2 fruit fly cellular contexts compared by ENCODE assay signal in the genomic region with DNA sequence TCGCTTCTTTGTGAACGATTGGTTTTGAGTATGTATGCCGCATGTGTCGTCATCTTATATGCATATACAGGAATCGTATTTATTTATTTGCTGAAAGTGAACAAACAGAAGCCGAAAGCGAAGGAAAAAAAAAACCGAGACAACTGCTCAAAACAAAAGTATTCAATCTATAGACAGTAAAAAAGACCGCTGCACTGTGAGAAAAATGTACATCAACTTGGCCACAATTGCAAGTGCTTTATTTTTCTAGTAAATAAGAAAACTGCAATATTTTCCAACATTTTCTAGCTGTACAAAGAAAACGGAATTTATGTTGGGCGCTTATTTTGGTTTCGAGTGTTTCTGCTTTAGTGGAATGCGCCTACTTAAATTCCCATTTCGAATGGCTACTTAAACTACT.
TF ChIP-seq lines count a peak whose summit lies in the region.

No protein-coding gene starts in this region.

TF ChIP-seq in whole organism, embryonic, 481 proteins besides CTCF, POLR2A, EP300 and RAD21 (continued from another document and continues in another):
- TF ChIP-seq nau (GFP tag; optimal IDR thresholded peaks at IDR 0.05; lab: Kevin White, UChicago) (no peak), CG8359 (GFP tag; optimal IDR thresholded peaks at IDR 0.05; lab: Kevin White, UChicago; ENCODE audit: borderline replicate concordance) (no peak), dati (GFP tag; IDR thresholded peaks at IDR 0.05; lab: Robert Waterston, UW) (no peak), CG6272 (GFP tag; IDR thresholded peaks at IDR 0.05; lab: Robert Waterston, UW) (no peak), Nf-YA (GFP tag; IDR thresholded peaks at IDR 0.05; lab: Robert Waterston, UW) (no peak), CG11560 (tag; IDR thresholded peaks at IDR 0.05; lab: Robert Waterston, UW) (no peak), CG12299 (tag; optimal IDR thresholded peaks at IDR 0.05; lab: Kevin White, UChicago) (no peak), slp2 (GFP tag; optimal IDR thresholded peaks at IDR 0.05; lab: Kevin White, UChicago) (no peak), so (GFP tag; IDR thresholded peaks at IDR 0.05; lab: Robert Waterston, UW) (peak; percentile 16; the same call in 1 of the 3 replicates), CG1233 (GFP tag; optimal IDR thresholded peaks at IDR 0.05; lab: Kevin White, UChicago) (no peak), bcd (GFP tag; optimal IDR thresholded peaks at IDR 0.05; lab: Kevin White, UChicago) (no peak), bab2 (GFP tag; optimal IDR thresholded peaks at IDR 0.05; lab: Kevin White, UChicago) (peak; percentile 38), CG32772 (GFP tag; IDR thresholded peaks at IDR 0.05; lab: Robert Waterston, UW) (no peak), CG1602 (GFP tag; optimal IDR thresholded peaks at IDR 0.05; lab: Kevin White, UChicago) (no peak), CG11398 (GFP tag; optimal IDR thresholded peaks at IDR 0.05; lab: Kevin White, UChicago) (no peak), CG17912 (GFP tag; optimal IDR thresholded peaks at IDR 0.05; lab: Kevin White, UChicago) (no peak), Myb (GFP tag; optimal IDR thresholded peaks at IDR 0.05; lab: Kevin White, UChicago) (no peak), Atf6 (GFP tag; IDR thresholded peaks at IDR 0.05; lab: Robert Waterston, UW) (no peak), pho (GFP tag; optimal IDR thresholded peaks at IDR 0.05; lab: Kevin White, UChicago) (no peak), CG8924 (tag; optimal IDR thresholded peaks at IDR 0.05; lab: Kevin White, UChicago) (no peak), ERR (GFP tag; optimal IDR thresholded peaks at IDR 0.05; lab: Kevin White, UChicago) (no peak), NC2β (GFP tag; optimal IDR thresholded peaks at IDR 0.05; lab: Kevin White, UChicago) (no peak), CG33213 (GFP tag; optimal IDR thresholded peaks at IDR 0.05; lab: Kevin White, UChicago) (no peak), CG3065 (GFP tag; optimal IDR thresholded peaks at IDR 0.05; lab: Kevin White, UChicago) (no peak), CG2202 (tag; optimal IDR thresholded peaks at IDR 0.05; lab: Kevin White, UChicago) (no peak), gsb-n (tag; optimal IDR thresholded peaks at IDR 0.05; lab: Kevin White, UChicago) (peak; percentile 8), D19A (tag; optimal IDR thresholded peaks at IDR 0.05; lab: Kevin White, UChicago) (no peak), sim (GFP tag; IDR thresholded peaks at IDR 0.05; lab: Robert Waterston, UW) (no peak), Fer3 (tag; optimal IDR thresholded peaks at IDR 0.05; lab: Kevin White, UChicago) (no peak), Nf-YB (GFP tag; optimal IDR thresholded peaks at IDR 0.05; lab: Kevin White, UChicago) (no peak), CG10543 (GFP tag; optimal IDR thresholded peaks at IDR 0.05; lab: Kevin White, UChicago) (no peak), CG13624 (GFP tag; optimal IDR thresholded peaks at IDR 0.05; lab: Kevin White, UChicago) (no peak), nerfin-2 (GFP tag; IDR thresholded peaks at IDR 0.05; lab: Robert Waterston, UW; ENCODE audit: partially characterized antibody) (no peak), Deaf1 (tag; optimal IDR thresholded peaks at IDR 0.05; lab: Kevin White, UChicago) (no peak), Mrtf (GFP tag; IDR thresholded peaks at IDR 0.05; lab: Robert Waterston, UW) (no peak), CG33557 (GFP tag; optimal IDR thresholded peaks at IDR 0.05; lab: Kevin White, UChicago) (no peak), CG4854 (GFP tag; optimal IDR thresholded peaks at IDR 0.05; lab: Kevin White, UChicago) (no peak), bsh (GFP tag; optimal IDR thresholded peaks at IDR 0.05; lab: Kevin White, UChicago) (peak in 1 of 2 experiments; percentile 32), Atf-2 (GFP tag; optimal IDR thresholded peaks at IDR 0.05; lab: Kevin White, UChicago) (no peak), Blimp-1 (GFP tag; optimal IDR thresholded peaks at IDR 0.05; lab: Kevin White, UChicago) (peak; percentile 23), ewg (GFP tag; optimal IDR thresholded peaks at IDR 0.05; lab: Kevin White, UChicago) (no peak), Ada2b (GFP tag; IDR thresholded peaks at IDR 0.05; lab: Robert Waterston, UW) (peak; percentile 16; the same call in 1 of the 2 replicates), Atf3 (GFP tag; optimal IDR thresholded peaks at IDR 0.05; lab: Kevin White, UChicago) (no peak), CG17568 (GFP tag; optimal IDR thresholded peaks at IDR 0.05; lab: Kevin White, UChicago) (no peak), CG1832 (GFP tag; optimal IDR thresholded peaks at IDR 0.05; lab: Kevin White, UChicago) (no peak), seq (GFP tag; IDR thresholded peaks at IDR 0.05; lab: Robert Waterston, UW) (no peak), CG8478 (optimal IDR thresholded peaks at IDR 0.05; lab: Kevin White, UChicago) (no peak), vnd (GFP tag; IDR thresholded peaks at IDR 0.05; lab: Robert Waterston, UW; ENCODE audit: partially characterized antibody) (no peak), Hr39 (optimal IDR thresholded peaks at IDR 0.05; lab: Kevin White, UChicago) (no peak), Meics (GFP tag; optimal IDR thresholded peaks at IDR 0.05; lab: Kevin White, UChicago) (no peak), z (GFP tag; IDR thresholded peaks at IDR 0.05; lab: Robert Waterston, UW) (0 out of 3 replicates have a peak, but pooled peaks have one; percentile 38), CG5245 (GFP tag; optimal IDR thresholded peaks at IDR 0.05; lab: Kevin White, UChicago) (no peak), chm (GFP tag; IDR thresholded peaks at IDR 0.05; lab: Robert Waterston, UW) (no peak), ro (GFP tag; IDR thresholded peaks at IDR 0.05; lab: Robert Waterston, UW) (no peak), CG14965 (GFP tag; optimal IDR thresholded peaks at IDR 0.05; lab: Kevin White, UChicago; ENCODE audit: borderline replicate concordance) (no peak), CG15601 (tag; optimal IDR thresholded peaks at IDR 0.05; lab: Kevin White, UChicago) (no peak), Lhr (GFP tag; optimal IDR thresholded peaks at IDR 0.05; lab: Kevin White, UChicago) (no peak), CG3163 (GFP tag; optimal IDR thresholded peaks at IDR 0.05; lab: Kevin White, UChicago) (no peak), ara (GFP tag; IDR thresholded peaks at IDR 0.05; lab: Robert Waterston, UW) (no peak), CG1529 (GFP tag; optimal IDR thresholded peaks at IDR 0.05; lab: Kevin White, UChicago) (peak; percentile 10), vfl (GFP tag; optimal IDR thresholded peaks at IDR 0.05; lab: Kevin White, UChicago) (no peak), MESR4 (GFP tag; optimal IDR thresholded peaks at IDR 0.05; lab: Kevin White, UChicago) (no peak), CG1024 (GFP tag; IDR thresholded peaks at IDR 0.05; lab: Robert Waterston, UW) (no peak), onecut (GFP tag; IDR thresholded peaks at IDR 0.05; lab: Robert Waterston, UW) (no peak), CHES-1-like (GFP tag; optimal IDR thresholded peaks at IDR 0.05; lab: Kevin White, UChicago) (no peak), H2.0 (GFP tag; IDR thresholded peaks at IDR 0.05; lab: Robert Waterston, UW) (no peak), CG14050 (GFP tag; IDR thresholded peaks at IDR 0.05; lab: Robert Waterston, UW) (no peak)

TF ChIP-seq in whole organism, prepupa, 60 proteins besides CTCF, POLR2A, EP300 and RAD21 (continued from another document):
- TF ChIP-seq fkh (GFP tag; optimal IDR thresholded peaks at IDR 0.05; lab: Kevin White, UChicago), result peak; percentile 38
- peak; percentile 58 for TF ChIP-seq Smox (GFP tag; optimal IDR thresholded peaks at IDR 0.05; lab: Kevin White, UChicago)
- TF ChIP-seq achi (GFP tag; optimal IDR thresholded peaks at IDR 0.05; lab: Kevin White, UChicago), result no peak
- TF ChIP-seq Sox102F (GFP tag; optimal IDR thresholded peaks at IDR 0.05; lab: Kevin White, UChicago), result peak; percentile 42
- TF ChIP-seq CG31627 (GFP tag; optimal IDR thresholded peaks at IDR 0.05; lab: Kevin White, UChicago), result peak; percentile 62
- TF ChIP-seq CG6808 (GFP tag; optimal IDR thresholded peaks at IDR 0.05; lab: Kevin White, UChicago), result peak; percentile 26
- TF ChIP-seq CG3032 (tag; optimal IDR thresholded peaks at IDR 0.05; lab: Kevin White, UChicago), result no peak
- peak; percentile 32 for TF ChIP-seq Sox15 (GFP tag; optimal IDR thresholded peaks at IDR 0.05; lab: Kevin White, UChicago)
- no peak for TF ChIP-seq CG9139 (GFP tag; optimal IDR thresholded peaks at IDR 0.05; lab: Kevin White, UChicago)
- peak; percentile 17 for TF ChIP-seq CG11902 (GFP tag; optimal IDR thresholded peaks at IDR 0.05; lab: Kevin White, UChicago)
- TF ChIP-seq CG8119 (GFP tag; IDR thresholded peaks at IDR 0.05; lab: Robert Waterston, UW), result 0 out of 3 replicates have a peak, but pooled peaks have one; percentile 38
- TF ChIP-seq Hr38 (GFP tag; optimal IDR thresholded peaks at IDR 0.05; lab: Kevin White, UChicago), result no peak
- peak; percentile 47 for TF ChIP-seq net (GFP tag; optimal IDR thresholded peaks at IDR 0.05; lab: Kevin White, UChicago)
- peak; percentile 42 for TF ChIP-seq CG6792 (GFP tag; optimal IDR thresholded peaks at IDR 0.05; lab: Kevin White, UChicago)
- TF ChIP-seq Ets21C (GFP tag; optimal IDR thresholded peaks at IDR 0.05; lab: Kevin White, UChicago), result peak; percentile 18
- peak; percentile 40 for TF ChIP-seq Eip75B (GFP tag; optimal IDR thresholded peaks at IDR 0.05; lab: Kevin White, UChicago)
- TF ChIP-seq CG32006 (GFP tag; optimal IDR thresholded peaks at IDR 0.05; lab: Kevin White, UChicago), result peak; percentile 53
- peak; percentile 47 for TF ChIP-seq Met (GFP tag; optimal IDR thresholded peaks at IDR 0.05; lab: Kevin White, UChicago)
- peak; percentile 21 for TF ChIP-seq acj6 (GFP tag; optimal IDR thresholded peaks at IDR 0.05; lab: Kevin White, UChicago)
- peak; percentile 52 for TF ChIP-seq Sox14 (GFP tag; optimal IDR thresholded peaks at IDR 0.05; lab: Kevin White, UChicago)
- TF ChIP-seq dac (GFP tag; optimal IDR thresholded peaks at IDR 0.05; lab: Kevin White, UChicago), result no peak
- peak; percentile 37 for TF ChIP-seq CG7368 (GFP tag; optimal IDR thresholded peaks at IDR 0.05; lab: Kevin White, UChicago)
- TF ChIP-seq svp (GFP tag; lab: Kevin White, UChicago), result peak; percentile 79
- peak; percentile 11 for TF ChIP-seq dsx (GFP tag; optimal IDR thresholded peaks at IDR 0.05; lab: Kevin White, UChicago; ENCODE audit: poor library complexity, severe bottlenecking)
- TF ChIP-seq Eip78C (GFP tag; lab: Kevin White, UChicago), result peak; percentile 80
- TF ChIP-seq topi (GFP tag; optimal IDR thresholded peaks at IDR 0.05; lab: Kevin White, UChicago), result peak; percentile 57
- peak; percentile 3 for TF ChIP-seq Blimp-1 (GFP tag; optimal IDR thresholded peaks at IDR 0.05; lab: Kevin White, UChicago)
- no peak for TF ChIP-seq CG11294 (GFP tag; IDR thresholded peaks at IDR 0.05; lab: Robert Waterston, UW)
- TF ChIP-seq esn (GFP tag; optimal IDR thresholded peaks at IDR 0.05; lab: Kevin White, UChicago), result peak; percentile 68
- peak; percentile 72; the same call in 2 of the 3 replicates for TF ChIP-seq eg (GFP tag; IDR thresholded peaks at IDR 0.05; lab: Robert Waterston, UW)
- TF ChIP-seq CG11762 (GFP tag; optimal IDR thresholded peaks at IDR 0.05; lab: Kevin White, UChicago; ENCODE audit: insufficient read depth), result peak; percentile 4
- TF ChIP-seq CG8632 (GFP tag; optimal IDR thresholded peaks at IDR 0.05; lab: Kevin White, UChicago), result peak; percentile 39
- TF ChIP-seq Eip93F (GFP tag; optimal IDR thresholded peaks at IDR 0.05; lab: Kevin White, UChicago), result no peak
- TF ChIP-seq fd59A (GFP tag; optimal IDR thresholded peaks at IDR 0.05; lab: Kevin White, UChicago), result no peak
- peak; percentile 47; the same call in 2 of the 3 replicates for TF ChIP-seq CG6163 (GFP tag; IDR thresholded peaks at IDR 0.05; lab: Robert Waterston, UW)
- peak; percentile 24 for TF ChIP-seq CG6854 (GFP tag; optimal IDR thresholded peaks at IDR 0.05; lab: Kevin White, UChicago)
- peak; percentile 49 for TF ChIP-seq OdsH (GFP tag; optimal IDR thresholded peaks at IDR 0.05; lab: Kevin White, UChicago)
- TF ChIP-seq CG16779 (tag; optimal IDR thresholded peaks at IDR 0.05; lab: Kevin White, UChicago), result no peak
- peak; percentile 52 for TF ChIP-seq CG34406 (GFP tag; optimal IDR thresholded peaks at IDR 0.05; lab: Kevin White, UChicago)
